Worm (Caenorhabditis elegans) whole organism, L4 larva: ENCODE data around the gene srh-265.

Experiments used
- aly-2 ChIP-seq: sonication (generic microtip); optimal IDR thresholded peaks from 2 replicates; lab custom pipeline; 2018; ENCODE audit warnings: missing biosample characterization, missing genetic modification characterization
- ceh-82 ChIP-seq: sonication (generic microtip); optimal IDR thresholded peaks from 2 replicates; lab custom pipeline; 2017; ENCODE audit warnings: missing biosample characterization, missing genetic modification characterization
- daf-12 ChIP-seq: fragments of 150-350 bp; optimal IDR thresholded peaks from 2 replicates; lab custom pipeline; 2014; ENCODE audit warnings: missing biosample characterization, missing genetic modification reagents, missing genetic modification characterization
- dmd-6 ChIP-seq: fragments of 200-800 bp; sonication (Bioruptor generic); IDR thresholded peaks from 2 replicates; pipeline ENCODE4 v1.3.6; 2022; ENCODE audit warnings: missing genetic modification reagents, missing genetic modification characterization, missing compliant biosample characterization
- egl-27 ChIP-seq: sonication (generic microtip); optimal IDR thresholded peaks from 3 replicates; lab custom pipeline; 2017; ENCODE audit warnings: missing biosample characterization, missing genetic modification reagents, missing genetic modification characterization
- fos-1 ChIP-seq: fragments of 150-350 bp; optimal IDR thresholded peaks from 2 replicates; lab custom pipeline; 2014; ENCODE audit warnings: missing biosample characterization, missing genetic modification characterization
- lin-15B ChIP-seq: fragments of 150-350 bp; sonication (generic microtip); optimal IDR thresholded peaks from 3 replicates; lab custom pipeline; 2014; ENCODE audit warnings: missing biosample characterization, missing genetic modification characterization
- nhr-28 ChIP-seq: fragments of 150-350 bp; optimal IDR thresholded peaks from 2 replicates; lab custom pipeline; 2014; ENCODE audit warnings: missing biosample characterization, missing genetic modification characterization
- nhr-6 ChIP-seq: fragments of 150-350 bp; optimal IDR thresholded peaks from 2 replicates; lab custom pipeline; 2014; ENCODE audit warnings: missing biosample characterization, missing genetic modification characterization
- nhr-77 ChIP-seq: fragments of 150-350 bp; optimal IDR thresholded peaks from 2 replicates; lab custom pipeline; 2014; ENCODE audit warnings: missing biosample characterization, missing genetic modification characterization
- php-3 ChIP-seq: fragments of 200-800 bp; sonication (Bioruptor generic); IDR thresholded peaks from 2 replicates; pipeline ENCODE4 v1.3.6; 2022; ENCODE audit warnings: missing genetic modification reagents, missing genetic modification characterization, missing compliant biosample characterization
- set-16 ChIP-seq: fragments of 200-800 bp; sonication (Bioruptor generic); IDR thresholded peaks from 2 replicates; pipeline ENCODE4 v1.3.6; 2022; ENCODE audit warnings: missing genetic modification reagents, missing genetic modification characterization, missing compliant biosample characterization
- unc-39 ChIP-seq: sonication (generic microtip); optimal IDR thresholded peaks from 2 replicates; lab custom pipeline; 2017; ENCODE audit warnings: missing biosample characterization, missing genetic modification characterization

ce11 chrV:15464402-15464801, 48.4 kb downstream of the srh-265 start, which contains the start of gene rocf-1:
- TF ChIP-seq unc-39 (tag; lab: Kevin White, UChicago): no peak
- no peak for TF ChIP-seq lin-15B (tag; lab: Kevin White, UChicago)
- no peak for TF ChIP-seq nhr-77 (tag; lab: Kevin White, UChicago)
- no peak for TF ChIP-seq aly-2 (tag; lab: Kevin White, UChicago)
- no peak for TF ChIP-seq fos-1 (tag; lab: Kevin White, UChicago)
- no peak for TF ChIP-seq nhr-6
- TF ChIP-seq dmd-6 (GFP tag; lab: Robert Waterston, UW): no peak
- no peak for TF ChIP-seq nhr-28 (tag; lab: Kevin White, UChicago)
- TF ChIP-seq daf-12 (tag; lab: Kevin White, UChicago): no peak
- no peak for TF ChIP-seq egl-27 (tag; lab: Kevin White, UChicago)
- no peak for TF ChIP-seq set-16 (GFP tag; lab: Robert Waterston, UW)
- TF ChIP-seq php-3 (GFP tag; lab: Robert Waterston, UW): no peak
- no peak for TF ChIP-seq ceh-82 (tag; lab: Kevin White, UChicago)
